Worm (Caenorhabditis elegans): Measurements from ENCODE around the gene ZK593.3.

DNA sequence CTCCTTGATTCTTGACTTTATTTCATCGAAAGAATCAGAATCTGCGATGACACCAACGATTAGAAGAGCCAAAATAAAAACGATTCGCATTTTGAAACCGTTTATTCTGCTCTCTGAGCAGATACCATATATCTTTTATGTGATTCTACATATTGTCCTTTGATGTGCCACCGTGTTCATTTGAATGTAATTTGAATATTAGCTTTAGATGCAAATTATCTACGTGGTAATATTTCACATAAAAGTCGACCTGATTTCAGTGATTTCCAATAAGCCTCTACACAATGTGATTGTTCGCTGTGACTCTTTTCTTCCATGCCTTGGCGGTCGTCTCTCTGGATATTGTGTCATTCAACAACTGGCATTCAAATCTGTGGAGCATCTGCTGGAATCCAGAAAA lies 16.4 kb upstream of the ZK593.3 start, which contains the start of the genes F13E9.9 and F13E9.19:
- TF ChIP-seq ama-1 (optimal IDR thresholded peaks at IDR 0.05) (no peak), tra-4 (tag; optimal IDR thresholded peaks at IDR 0.05) (no peak), B0310.2 (tag; optimal IDR thresholded peaks at IDR 0.05) (no peak), flt-1 (GFP tag; IDR thresholded peaks at IDR 0.05) (no peak), ets-7 (tag; optimal IDR thresholded peaks at IDR 0.05) (no peak), hnd-1 (tag; optimal IDR thresholded peaks at IDR 0.05) (no peak)
